Fruit fly (Drosophila melanogaster): ENCODE measurements around the gene Or35a.

The Or35a gene

dm6 chr2L:15628378-15628777 is 5.0 kb upstream of the Or35a start, which contains the start of gene CG7631:
CG7631 (plus strand) TSS chr2L:15628678.
- TF ChIP-seq EcR (GFP tag; optimal IDR thresholded peaks at IDR 0.05) (no peak), CG12605 (GFP tag; IDR thresholded peaks at IDR 0.05) (no peak), Ets98B (GFP tag; IDR thresholded peaks at IDR 0.05) (no peak), Pif1A (GFP tag; optimal IDR thresholded peaks at IDR 0.05) (no peak), CG8301 (tag; optimal IDR thresholded peaks at IDR 0.05) (no peak), Pif1B (GFP tag; optimal IDR thresholded peaks at IDR 0.05) (no peak)

- TF ChIP-seq CG13204 (GFP tag; optimal IDR thresholded peaks at IDR 0.05) (no peak), gl (tag; optimal IDR thresholded peaks at IDR 0.05) (no peak), fd96Ca (GFP tag; IDR thresholded peaks at IDR 0.05) (no peak), CG8301 (tag; optimal IDR thresholded peaks at IDR 0.05) (no peak), Pif1B (GFP tag; optimal IDR thresholded peaks at IDR 0.05) (no peak), CG9948 (tag; optimal IDR thresholded peaks at IDR 0.05) (no peak), CG32121 (GFP tag; IDR thresholded peaks at IDR 0.05) (no peak)
Measured at dm6 chr2L:15616697-15617096, 6.7 kb downstream of the Or35a start, which contains the start of gene CG11865. CG11865 (plus strand) TSS chr2L:15616997.

- TF ChIP-seq fd96Ca (GFP tag; IDR thresholded peaks at IDR 0.05) (no peak), CG4496 (GFP tag; IDR thresholded peaks at IDR 0.05) (no peak), CG34367 (tag; optimal IDR thresholded peaks at IDR 0.05) (no peak), CG13204 (GFP tag; optimal IDR thresholded peaks at IDR 0.05) (no peak), Ets98B (GFP tag; IDR thresholded peaks at IDR 0.05) (no peak), CG9948 (tag; optimal IDR thresholded peaks at IDR 0.05) (no peak), CG15710 (tag; optimal IDR thresholded peaks at IDR 0.05) (no peak), CG8301 (tag; optimal IDR thresholded peaks at IDR 0.05) (no peak), EcR (GFP tag; optimal IDR thresholded peaks at IDR 0.05) (no peak), CG17806 (tag; optimal IDR thresholded peaks at IDR 0.05) (no peak), Pif1B (GFP tag; optimal IDR thresholded peaks at IDR 0.05) (no peak), CG8159 (tag; optimal IDR thresholded peaks at IDR 0.05) (no peak), rn (GFP tag; IDR thresholded peaks at IDR 0.05) (no peak), CG12605 (GFP tag; IDR thresholded peaks at IDR 0.05) (no peak)
Measured at dm6 chr2L:15616251-15616650, 7.1 kb downstream of the Or35a start, which contains the start of gene CG15253. CG15253 (minus strand) TSS chr2L:15616351.

dm6 chr2L:15614728-15615127 is 8.6 kb downstream of the Or35a start, which contains the start of gene CG15254:
CG15254 (minus strand) TSS chr2L:15614828.
- TF ChIP-seq CG8159 (tag; optimal IDR thresholded peaks at IDR 0.05) = no peak
- TF ChIP-seq CG14655 (GFP tag; optimal IDR thresholded peaks at IDR 0.05) = no peak
- TF ChIP-seq CG10348 (GFP tag; IDR thresholded peaks at IDR 0.05) = no peak
- no peak for TF ChIP-seq fd96Ca (GFP tag; IDR thresholded peaks at IDR 0.05)
- TF ChIP-seq Pif1B (GFP tag; optimal IDR thresholded peaks at IDR 0.05) = no peak
- no peak for TF ChIP-seq EcR (GFP tag; optimal IDR thresholded peaks at IDR 0.05)
- TF ChIP-seq CG13204 (GFP tag; optimal IDR thresholded peaks at IDR 0.05) = no peak
- no peak for TF ChIP-seq CG9948 (tag; optimal IDR thresholded peaks at IDR 0.05)

- no peak for TF ChIP-seq Pif1B (GFP tag; optimal IDR thresholded peaks at IDR 0.05)
- no peak for TF ChIP-seq D1 (tag; optimal IDR thresholded peaks at IDR 0.05)
- TF ChIP-seq CG4496 (GFP tag; IDR thresholded peaks at IDR 0.05) = no peak
- TF ChIP-seq CG8301 (tag; optimal IDR thresholded peaks at IDR 0.05) = no peak
- no peak for TF ChIP-seq CG12605 (GFP tag; IDR thresholded peaks at IDR 0.05)
- no peak for TF ChIP-seq CG13204 (GFP tag; optimal IDR thresholded peaks at IDR 0.05)
- no peak for TF ChIP-seq CG32121 (GFP tag; IDR thresholded peaks at IDR 0.05)
- TF ChIP-seq CG8159 (tag; optimal IDR thresholded peaks at IDR 0.05) = no peak
- no peak for TF ChIP-seq CG17806 (tag; optimal IDR thresholded peaks at IDR 0.05)
- no peak for TF ChIP-seq CG14655 (GFP tag; optimal IDR thresholded peaks at IDR 0.05)
- no peak for TF ChIP-seq gl (tag; optimal IDR thresholded peaks at IDR 0.05)
- TF ChIP-seq fd96Ca (GFP tag; IDR thresholded peaks at IDR 0.05) = no peak
- TF ChIP-seq Ets98B (GFP tag; IDR thresholded peaks at IDR 0.05) = no peak
- TF ChIP-seq CG10348 (GFP tag; IDR thresholded peaks at IDR 0.05) = no peak
Measured at dm6 chr2L:15613285-15613912, 10.0 kb downstream of the Or35a start, which contains the start of gene Semp1. Semp1 (minus strand) TSS chr2L:15613335.

dm6 chr2L:15611669-15612308 is 11.6 kb downstream of the Or35a start, which contains the start of gene CG15255:
CG15255 (minus strand) TSS chr2L:15611719.
- TF ChIP-seq CG13204 (GFP tag; optimal IDR thresholded peaks at IDR 0.05) (no peak), CG4496 (GFP tag; IDR thresholded peaks at IDR 0.05) (no peak), CG15710 (tag; optimal IDR thresholded peaks at IDR 0.05) (no peak), Pif1B (GFP tag; optimal IDR thresholded peaks at IDR 0.05) (no peak), CG34367 (tag; optimal IDR thresholded peaks at IDR 0.05) (no peak), CG12605 (GFP tag; IDR thresholded peaks at IDR 0.05) (no peak), CG17806 (tag; optimal IDR thresholded peaks at IDR 0.05) (no peak), Snoo (tag; optimal IDR thresholded peaks at IDR 0.05) (no peak), rn (GFP tag; IDR thresholded peaks at IDR 0.05) (no peak), D1 (tag; optimal IDR thresholded peaks at IDR 0.05) (no peak), CG10348 (GFP tag; IDR thresholded peaks at IDR 0.05) (no peak), Pif1A (GFP tag; optimal IDR thresholded peaks at IDR 0.05) (no peak), CG8301 (tag; optimal IDR thresholded peaks at IDR 0.05) (no peak)
